Fruit fly (Drosophila melanogaster) whole organism, embryonic: ENCODE results near the gene CG10866.

ENCODE experiments used
- Adf1 ChIP-seq: fragments of 200-800 bp; sonication (Bioruptor generic); IDR thresholded peaks from 2 replicates; pipeline ENCODE4 v1.3.6; 2022; ENCODE audit warnings: missing biosample characterization, missing genetic modification characterization
- CG11247 ChIP-seq: fragments of 200-800 bp; sonication (Bioruptor generic); IDR thresholded peaks from 2 replicates; pipeline ENCODE4 v1.3.6; 2022; ENCODE audit warnings: missing biosample characterization, missing genetic modification characterization
- CG12219 ChIP-seq: fragments of 200-800 bp; sonication (Bioruptor generic); optimal IDR thresholded peaks from 3 replicates; lab custom pipeline; 2018; ENCODE audit warnings: missing biosample characterization, mild to moderate bottlenecking, missing genetic modification characterization
- CG12391 ChIP-seq: fragments of 200-800 bp; sonication (Bioruptor generic); optimal IDR thresholded peaks from 3 replicates; lab custom pipeline; 2018; ENCODE audit warnings: missing biosample characterization, mild to moderate bottlenecking, missing genetic modification characterization, moderate library complexity
- CG13296 ChIP-seq: fragments of 200-800 bp; sonication (Bioruptor generic); optimal IDR thresholded peaks from 3 replicates; lab custom pipeline; 2018; ENCODE audit warnings: missing biosample characterization, mild to moderate bottlenecking, missing genetic modification characterization
- CG13424 ChIP-seq: fragments of 200-800 bp; sonication (Bioruptor generic); optimal IDR thresholded peaks from 2 replicates; lab custom pipeline; 2019; ENCODE audit warnings: missing biosample characterization, mild to moderate bottlenecking, missing genetic modification characterization, moderate library complexity
- CG15601 ChIP-seq: fragments of 200-800 bp; sonication (Bioruptor generic); optimal IDR thresholded peaks from 3 replicates; lab custom pipeline; 2019; ENCODE audit warnings: missing biosample characterization, mild to moderate bottlenecking, missing genetic modification characterization, moderate library complexity
- CG16813 ChIP-seq: fragments of 200-800 bp; sonication (Bioruptor generic); IDR thresholded peaks from 3 replicates; pipeline ENCODE4 v1.3.6; 2022; ENCODE audit warnings: missing biosample characterization, missing genetic modification characterization; ENCODE audit not compliant: partially characterized antibody
- CG17361 ChIP-seq: fragments of 200-800 bp; sonication (Bioruptor generic); IDR thresholded peaks from 3 replicates; pipeline ENCODE4 v1.3.6; 2022; ENCODE audit warnings: missing biosample characterization, missing genetic modification characterization
- CG2678 ChIP-seq: fragments of 200-800 bp; sonication (Bioruptor generic); optimal IDR thresholded peaks from 3 replicates; lab custom pipeline; 2019; ENCODE audit warnings: missing biosample characterization, mild to moderate bottlenecking, missing genetic modification characterization, moderate library complexity
- CG33557 ChIP-seq: fragments of 200-800 bp; sonication (Bioruptor generic); optimal IDR thresholded peaks from 2 replicates; lab custom pipeline; 2019; ENCODE audit warnings: missing biosample characterization, mild to moderate bottlenecking, missing genetic modification characterization, moderate library complexity
- CG6254 ChIP-seq: fragments of 200-800 bp; sonication (Bioruptor generic); optimal IDR thresholded peaks from 3 replicates; lab custom pipeline; 2017; ENCODE audit warnings: mild to moderate bottlenecking, missing biosample characterization, missing genetic modification reagents, missing genetic modification characterization
- CG6765 ChIP-seq: fragments of 200-800 bp; sonication (Bioruptor generic); optimal IDR thresholded peaks from 3 replicates; lab custom pipeline; 2017; ENCODE audit warnings: missing biosample characterization, mild to moderate bottlenecking, missing genetic modification characterization
- CG8388 ChIP-seq: fragments of 200-800 bp; sonication (Bioruptor generic); optimal IDR thresholded peaks from 2 replicates; lab custom pipeline; 2019; ENCODE audit warnings: missing biosample characterization, mild to moderate bottlenecking, missing genetic modification characterization, moderate library complexity
- CG9817 ChIP-seq: fragments of 200-800 bp; sonication (Bioruptor generic); optimal IDR thresholded peaks from 2 replicates; lab custom pipeline; 2018; ENCODE audit warnings: missing biosample characterization, mild to moderate bottlenecking, missing genetic modification characterization, moderate library complexity
- Camta ChIP-seq: fragments of 200-800 bp; sonication (Bioruptor generic); optimal IDR thresholded peaks from 2 replicates; lab custom pipeline; 2016; ENCODE audit warnings: missing biosample characterization, missing genetic modification characterization
- Drgx ChIP-seq: fragments of 200-800 bp; sonication (Bioruptor generic); IDR thresholded peaks from 2 replicates; pipeline ENCODE4 v1.3.6; 2022; ENCODE audit warnings: missing biosample characterization, missing genetic modification characterization
- GATAe ChIP-seq: fragments of 200-800 bp; sonication (Bioruptor generic); conservative IDR thresholded peaks from 2 replicates; pipeline ENCODE4 v1.3.6; 2022; ENCODE audit warnings: missing biosample characterization, missing genetic modification characterization
- Hand ChIP-seq: fragments of 200-800 bp; sonication (Bioruptor generic); optimal IDR thresholded peaks from 2 replicates; lab custom pipeline; 2017; ENCODE audit warnings: mild to moderate bottlenecking, missing biosample characterization, missing genetic modification reagents, missing genetic modification characterization
- HmgD ChIP-seq: fragments of 200-800 bp; sonication (Bioruptor generic); optimal IDR thresholded peaks from 3 replicates; lab custom pipeline; 2016; ENCODE audit warnings: missing biosample characterization, missing genetic modification characterization
- Hsf ChIP-seq: fragments of 200-800 bp; sonication (Bioruptor generic); optimal IDR thresholded peaks from 3 replicates; lab custom pipeline; 2016; ENCODE audit warnings: missing biosample characterization, missing genetic modification characterization
- Oli ChIP-seq: fragments of 200-800 bp; sonication (Bioruptor generic); optimal IDR thresholded peaks from 2 replicates; lab custom pipeline; 2018; ENCODE audit warnings: missing biosample characterization, mild to moderate bottlenecking, missing genetic modification characterization, moderate library complexity
- Rx ChIP-seq: fragments of 200-800 bp; sonication (Bioruptor generic); IDR thresholded peaks from 2 replicates; pipeline ENCODE4 v1.3.6; 2022; ENCODE audit warnings: missing biosample characterization, missing genetic modification characterization
- Ssrp ChIP-seq: fragments of 200-800 bp; sonication (Bioruptor generic); optimal IDR thresholded peaks from 2 replicates; lab custom pipeline; 2018; ENCODE audit warnings: missing biosample characterization, mild to moderate bottlenecking, missing genetic modification characterization, moderate library complexity
- Trl ChIP-seq, 3 experiments: fragments of >200 bp in 2 of 3; fragments of 200-800 bp in 1 of 3; sonication (Bioruptor generic) in 1 of 3; optimal IDR thresholded peaks; 2 replicates in 1 of 3; 3 replicates in 2 of 3; lab custom pipeline; 2016 to 2017; ENCODE audit warnings: missing biosample characterization in 1 of 3, missing genetic modification characterization in 1 of 3
- amos ChIP-seq: fragments of 200-800 bp; sonication (Bioruptor generic); IDR thresholded peaks from 2 replicates; pipeline ENCODE4 v1.3.6; 2022; ENCODE audit warnings: missing biosample characterization, missing genetic modification characterization; ENCODE audit not compliant: partially characterized antibody
- chn ChIP-seq: fragments of 200-800 bp; sonication (Bioruptor generic); optimal IDR thresholded peaks from 2 replicates; lab custom pipeline; 2016; ENCODE audit warnings: missing biosample characterization, missing genetic modification characterization
- crc ChIP-seq: fragments of 200-800 bp; sonication (Bioruptor generic); optimal IDR thresholded peaks from 2 replicates; lab custom pipeline; 2016; ENCODE audit warnings: missing biosample characterization, missing genetic modification characterization
- dmrt11E ChIP-seq: fragments of 200-800 bp; sonication (Bioruptor generic); optimal IDR thresholded peaks from 3 replicates; lab custom pipeline; 2018; ENCODE audit warnings: missing biosample characterization, mild to moderate bottlenecking, missing genetic modification characterization, moderate library complexity
- ewg ChIP-seq: fragments of 200-800 bp; sonication (Bioruptor generic); optimal IDR thresholded peaks from 3 replicates; lab custom pipeline; 2017; ENCODE audit warnings: mild to moderate bottlenecking, missing biosample characterization, missing genetic modification reagents, missing genetic modification characterization
- exex ChIP-seq: fragments of 200-800 bp; sonication (Bioruptor generic); optimal IDR thresholded peaks from 4 replicates; lab custom pipeline; 2018; ENCODE audit warnings: missing biosample characterization, mild to moderate bottlenecking, missing genetic modification characterization, moderate library complexity
- h ChIP-seq: fragments of >200 bp; optimal IDR thresholded peaks from 2 replicates; lab custom pipeline; 2017
- hbn ChIP-seq: fragments of 200-800 bp; sonication (Bioruptor generic); IDR thresholded peaks from 2 replicates; pipeline ENCODE4 v1.3.6; 2022; ENCODE audit warnings: missing biosample characterization, missing genetic modification characterization; ENCODE audit not compliant: partially characterized antibody
- her ChIP-seq: fragments of 200-800 bp; sonication (Bioruptor generic); optimal IDR thresholded peaks from 2 replicates; lab custom pipeline; 2016; ENCODE audit warnings: missing biosample characterization, missing genetic modification characterization
- lab ChIP-seq: fragments of 200-800 bp; sonication (Bioruptor generic); optimal IDR thresholded peaks from 3 replicates; lab custom pipeline; 2017; ENCODE audit warnings: missing biosample characterization, missing genetic modification characterization, mild to moderate bottlenecking, moderate library complexity, missing genetic modification reagents
- lilli ChIP-seq: fragments of 200-800 bp; sonication (Bioruptor generic); optimal IDR thresholded peaks from 3 replicates; lab custom pipeline; 2016; ENCODE audit warnings: missing biosample characterization, missing genetic modification characterization
- luna ChIP-seq: fragments of 200-800 bp; sonication (Bioruptor generic); optimal IDR thresholded peaks from 2 replicates; lab custom pipeline; 2016; ENCODE audit warnings: missing biosample characterization, missing genetic modification characterization
- nmo ChIP-seq: fragments of 200-800 bp; sonication (Bioruptor generic); optimal IDR thresholded peaks from 2 replicates; lab custom pipeline; 2018; ENCODE audit warnings: missing biosample characterization, mild to moderate bottlenecking, missing genetic modification characterization, moderate library complexity
- oc ChIP-seq: fragments of 200-800 bp; sonication (Bioruptor generic); optimal IDR thresholded peaks from 2 replicates; lab custom pipeline; 2018; ENCODE audit warnings: missing biosample characterization, mild to moderate bottlenecking, missing genetic modification characterization, moderate library complexity
- pan ChIP-seq, 4 experiments: fragments of >200 bp in 3 of 4; fragments of 200-800 bp in 1 of 4; sonication (Bioruptor generic) in 1 of 4; optimal IDR thresholded peaks in 3 of 4; IDR thresholded peaks in 1 of 4; 2 replicates each; pipeline versions ENCODE4 v1.3.6 to Lab custom; 2017 to 2022; ENCODE audit warnings: missing biosample characterization in 2 of 4, missing genetic modification characterization in 2 of 4, mixed read lengths in 1 of 4
- peb ChIP-seq: fragments of 200-800 bp; sonication (Bioruptor generic); IDR thresholded peaks from 2 replicates; pipeline ENCODE4 v1.3.6; 2022; ENCODE audit warnings: missing biosample characterization, missing genetic modification characterization
- psq ChIP-seq: fragments of 200-800 bp; sonication (Bioruptor generic); optimal IDR thresholded peaks from 2 replicates; lab custom pipeline; 2017; ENCODE audit warnings: missing biosample characterization, missing genetic modification characterization
- ro ChIP-seq: fragments of 200-800 bp; sonication (Bioruptor generic); IDR thresholded peaks from 2 replicates; pipeline ENCODE4 v1.3.6; 2022; ENCODE audit warnings: missing biosample characterization, missing genetic modification characterization
- shn ChIP-seq: fragments of 200-800 bp; sonication (Bioruptor generic); optimal IDR thresholded peaks from 3 replicates; lab custom pipeline; 2016; ENCODE audit warnings: missing biosample characterization, missing genetic modification characterization
- sim ChIP-seq: fragments of 200-800 bp; sonication (Bioruptor generic); IDR thresholded peaks from 2 replicates; pipeline ENCODE4 v1.3.6; 2022; ENCODE audit warnings: missing biosample characterization, missing genetic modification characterization
- sisA ChIP-seq: fragments of 200-800 bp; sonication (Bioruptor generic); IDR thresholded peaks from 2 replicates; pipeline ENCODE4 v1.3.6; 2022; ENCODE audit warnings: missing biosample characterization, missing genetic modification characterization
- so ChIP-seq: fragments of 200-800 bp; sonication (Bioruptor generic); IDR thresholded peaks from 3 replicates; pipeline ENCODE4 v1.3.6; 2022; ENCODE audit warnings: missing biosample characterization, missing genetic modification characterization
- tin ChIP-seq: fragments of 200-800 bp; sonication (Bioruptor generic); optimal IDR thresholded peaks from 3 replicates; lab custom pipeline; 2016; ENCODE audit warnings: missing biosample characterization, missing genetic modification characterization
- zfh1 ChIP-seq: fragments of 200-800 bp; sonication (Bioruptor generic); IDR thresholded peaks from 3 replicates; pipeline ENCODE4 v1.3.6; 2022; ENCODE audit warnings: missing biosample characterization, missing genetic modification characterization

Gene CG10866

dm6 chr3L:3983466-3983946 is 45.7 kb upstream of the CG10866 start, which contains the start of gene scrt (continued):
- TF ChIP-seq Trl (optimal IDR thresholded peaks at IDR 0.05; lab: Kevin White, UChicago): peak; percentile 63 to 85
- TF ChIP-seq Trl (GFP tag; optimal IDR thresholded peaks at IDR 0.05; lab: Kevin White, UChicago): peak; percentile 41
- no peak for TF ChIP-seq exex (tag; lab: Kevin White, UChicago)
- TF ChIP-seq Hand (GFP tag; lab: Kevin White, UChicago): peak; percentile 29
- TF ChIP-seq ewg (GFP tag; lab: Kevin White, UChicago): peak; percentile 37
- peak; percentile 9 for TF ChIP-seq CG13296 (GFP tag; lab: Kevin White, UChicago)
- TF ChIP-seq amos: peak; percentile 51
- peak; percentile 28 for TF ChIP-seq CG12219 (GFP tag; lab: Kevin White, UChicago)
- TF ChIP-seq peb: peak; percentile 53; the same call in 1 of the 2 replicates
- TF ChIP-seq CG6254 (GFP tag; lab: Kevin White, UChicago): peak; percentile 3
- 0 out of 3 replicates have a peak, but pooled peaks have one; percentile 44 for TF ChIP-seq CG17361 (GFP tag; lab: Robert Waterston, UW)
- TF ChIP-seq shn (GFP tag; lab: Kevin White, UChicago): peak; percentile 41
- TF ChIP-seq lab (GFP tag; lab: Kevin White, UChicago): peak; percentile 45
- peak; percentile 11 for TF ChIP-seq Camta (GFP tag; lab: Kevin White, UChicago)
- peak; percentile 51 for TF ChIP-seq Hsf
- TF ChIP-seq psq: no peak
- TF ChIP-seq CG9817 (tag; lab: Kevin White, UChicago): peak; percentile 11
- TF ChIP-seq CG11247: no peak
- no peak for TF ChIP-seq hbn (GFP tag; lab: Robert Waterston, UW)
- TF ChIP-seq tin (GFP tag; lab: Kevin White, UChicago): peak; percentile 9
- TF ChIP-seq CG33557: peak; percentile 27
- peak; percentile 12 for TF ChIP-seq Oli
- no peak for TF ChIP-seq sim (GFP tag; lab: Robert Waterston, UW)
- TF ChIP-seq nmo (GFP tag; lab: Kevin White, UChicago): peak; percentile 51
- TF ChIP-seq dmrt11E: peak; percentile 91
- TF ChIP-seq CG6765 (GFP tag; lab: Kevin White, UChicago): peak; percentile 26
- TF ChIP-seq luna (GFP tag; lab: Kevin White, UChicago): no peak
- TF ChIP-seq h (lab: Kevin White, UChicago): no peak
- TF ChIP-seq GATAe: no peak
- TF ChIP-seq oc: no peak
- peak; percentile 48 for TF ChIP-seq Ssrp (tag; lab: Kevin White, UChicago)
- TF ChIP-seq crc: no peak
- peak; percentile 72 for TF ChIP-seq CG12391 (tag; lab: Kevin White, UChicago)
- TF ChIP-seq Rx (GFP tag; lab: Robert Waterston, UW): peak; percentile 51
- peak; percentile 3 for TF ChIP-seq CG8388
- no peak for TF ChIP-seq her (GFP tag; lab: Kevin White, UChicago)
- no peak for TF ChIP-seq Drgx (GFP tag; lab: Robert Waterston, UW)
- no peak for TF ChIP-seq pan (optimal IDR thresholded peaks at IDR 0.05; lab: Kevin White, UChicago)
- TF ChIP-seq pan (GFP tag; optimal IDR thresholded peaks at IDR 0.05 in 1 of 2, IDR thresholded peaks at IDR 0.05 in 1 of 2): peak in 1 of 2 experiments; percentile 41
- TF ChIP-seq CG15601 (tag; lab: Kevin White, UChicago): peak; percentile 51
- no peak for TF ChIP-seq ro (GFP tag; lab: Robert Waterston, UW)
- peak; percentile 59; the same call in 1 of the 2 replicates for TF ChIP-seq sisA (GFP tag; lab: Robert Waterston, UW)
- TF ChIP-seq CG2678 (tag; lab: Kevin White, UChicago): no peak
- peak; percentile 76 for TF ChIP-seq zfh1 (GFP tag; lab: Robert Waterston, UW)
- peak; percentile 68 for TF ChIP-seq CG16813 (GFP tag; lab: Robert Waterston, UW)
- peak; percentile 88 for TF ChIP-seq CG13424 (tag; lab: Kevin White, UChicago)
- no peak for TF ChIP-seq Adf1 (GFP tag; lab: Robert Waterston, UW)
- TF ChIP-seq so: peak; percentile 25; the same call in 1 of the 3 replicates
- peak; percentile 64 for TF ChIP-seq chn (GFP tag; lab: Kevin White, UChicago)
- peak; percentile 18 for TF ChIP-seq HmgD (GFP tag; lab: Kevin White, UChicago)
- TF ChIP-seq lilli (GFP tag; lab: Kevin White, UChicago): peak; percentile 34
